Fruit fly (Drosophila melanogaster) whole organism, prepupa: Measurements from ENCODE around the gene CG11149.

Experiments
- CG34406 ChIP-seq: fragments of 200-800 bp; sonication (Bioruptor generic); optimal IDR thresholded peaks from 3 replicates; lab custom pipeline; 2016; ENCODE audit warnings: missing biosample characterization, missing genetic modification characterization
- CG7368 ChIP-seq: fragments of 200-800 bp; sonication (Bioruptor generic); optimal IDR thresholded peaks from 3 replicates; lab custom pipeline; 2016; ENCODE audit warnings: missing biosample characterization, missing genetic modification characterization
- Met ChIP-seq: fragments of 200-800 bp; sonication (Bioruptor generic); optimal IDR thresholded peaks from 3 replicates; lab custom pipeline; 2016; ENCODE audit warnings: missing biosample characterization, missing genetic modification characterization

dm6 chr2L:5751448-5751847 is 30.7 kb upstream of the CG11149 start:
- TF ChIP-seq Met (GFP tag; lab: Kevin White, UChicago) (peak; percentile 28), CG34406 (peak; percentile 26), CG7368 (GFP tag; lab: Kevin White, UChicago) (no peak)
